Worm (Caenorhabditis elegans): ENCODE results near the gene clc-19.
A peak's percentile ranks its signal among the peaks of the same experiment; 100 is the strongest.

The clc-19 gene

DNA sequence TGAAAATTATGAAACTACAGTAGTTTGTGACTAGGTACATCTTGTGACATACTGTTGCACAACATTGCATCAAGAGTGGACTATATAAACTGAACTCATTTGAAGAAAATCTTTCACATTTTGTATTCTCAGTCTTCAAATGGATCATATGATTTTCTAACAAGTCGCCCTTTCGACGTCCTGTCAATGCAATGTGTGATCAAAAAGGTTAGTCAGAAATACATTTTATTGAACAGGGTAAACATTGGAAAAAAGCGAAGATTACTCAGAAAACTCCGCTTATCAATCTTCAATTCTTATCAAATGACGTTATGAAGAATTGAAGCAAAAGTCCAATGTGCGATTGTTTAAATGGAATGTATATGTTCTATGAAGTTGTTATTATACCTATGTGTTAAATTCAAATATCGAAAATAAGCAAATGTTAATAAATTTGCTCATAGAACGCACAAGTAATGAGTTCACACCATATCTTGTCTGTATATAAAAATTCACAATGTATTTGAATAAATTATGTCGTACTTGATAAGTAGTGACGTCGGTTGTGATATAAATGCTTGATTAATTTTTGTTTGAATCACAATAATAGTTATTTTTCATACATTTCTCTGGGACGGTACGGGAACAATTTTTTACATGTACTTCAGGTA, 40.4 kb downstream of the clc-19 start, which contains the start of gene zip-2 (continued):
- TF ChIP-seq sox-4 (tag; optimal IDR thresholded peaks at IDR 0.05) (no peak), unc-30 (tag; optimal IDR thresholded peaks at IDR 0.05) (no peak), lin-15B (tag; optimal IDR thresholded peaks at IDR 0.05) (no peak), nhr-19 (GFP tag; conservative IDR thresholded peaks at IDR 0.05) (no peak), egl-27 (tag; optimal IDR thresholded peaks at IDR 0.05) (no peak), elt-3 (tag; optimal IDR thresholded peaks at IDR 0.05) (peak in 2 of 6 experiments; percentile 54 to 74), elt-2 (tag; optimal IDR thresholded peaks at IDR 0.05) (peak; percentile 66), jun-1 (tag; optimal IDR thresholded peaks at IDR 0.05) (peak; percentile 11), mab-9 (GFP tag; IDR thresholded peaks at IDR 0.05) (no peak), nhr-90 (tag; optimal IDR thresholded peaks at IDR 0.05; ENCODE audit: poor library complexity) (peak; percentile 50), nhr-47 (tag; optimal IDR thresholded peaks at IDR 0.05) (peak; percentile 5), lir-3 (tag; optimal IDR thresholded peaks at IDR 0.05; ENCODE audit: poor library complexity) (peak; percentile 7), fkh-8 (tag; optimal IDR thresholded peaks at IDR 0.05) (peak; percentile 65), blmp-1 (tag; optimal IDR thresholded peaks at IDR 0.05) (peak; percentile 39), nhr-84 (tag; optimal IDR thresholded peaks at IDR 0.05) (no peak)

DNA sequence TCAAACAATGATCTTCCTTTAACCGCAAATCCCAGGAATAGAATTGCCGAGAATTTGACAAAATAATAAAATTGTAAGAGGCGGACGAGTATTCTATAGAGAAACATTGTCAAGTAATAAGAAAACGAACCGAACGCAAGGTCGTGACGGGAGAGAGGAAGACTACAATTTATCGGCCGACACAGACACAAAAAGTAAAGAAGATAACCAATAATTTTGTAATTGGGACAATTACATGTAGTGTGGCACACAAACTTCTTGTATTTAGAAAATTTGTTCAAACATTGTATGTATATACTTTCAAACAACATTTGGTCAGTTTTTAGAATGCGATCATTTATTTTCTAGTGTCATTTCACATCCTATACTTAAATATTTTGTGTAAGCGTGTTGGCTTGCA, 41.4 kb downstream of the clc-19 start, which contains the start of gene ceeh-1:
TSS of gene ceeh-1 (minus strand) at position 317 of the 400 bp plus-strand sequence.
- TF ChIP-seq xbp-1 (tag; optimal IDR thresholded peaks at IDR 0.05) (no peak), nhr-90 (tag; optimal IDR thresholded peaks at IDR 0.05; ENCODE audit: poor library complexity) (no peak), pax-3 (tag; optimal IDR thresholded peaks at IDR 0.05) (no peak), elt-3 (tag; optimal IDR thresholded peaks at IDR 0.05) (peak in 1 of 6 experiments; percentile 27), lin-39 (tag; optimal IDR thresholded peaks at IDR 0.05) (no peak), nhr-20 (tag; optimal IDR thresholded peaks at IDR 0.05) (peak; percentile 3), C34B4.2 (tag; optimal IDR thresholded peaks at IDR 0.05) (no peak), dpl-1 (GFP tag; optimal IDR thresholded peaks at IDR 0.05) (no peak), nhr-85 (tag) (peak; percentile 45), lin-15B (tag; optimal IDR thresholded peaks at IDR 0.05) (no peak), lsy-2 (tag; optimal IDR thresholded peaks at IDR 0.05) (peak in 1 of 2 experiments; percentile 13), tlp-1 (tag; optimal IDR thresholded peaks at IDR 0.05) (no peak), lin-14 (GFP tag; optimal IDR thresholded peaks at IDR 0.05) (peak; percentile 47)

DNA sequence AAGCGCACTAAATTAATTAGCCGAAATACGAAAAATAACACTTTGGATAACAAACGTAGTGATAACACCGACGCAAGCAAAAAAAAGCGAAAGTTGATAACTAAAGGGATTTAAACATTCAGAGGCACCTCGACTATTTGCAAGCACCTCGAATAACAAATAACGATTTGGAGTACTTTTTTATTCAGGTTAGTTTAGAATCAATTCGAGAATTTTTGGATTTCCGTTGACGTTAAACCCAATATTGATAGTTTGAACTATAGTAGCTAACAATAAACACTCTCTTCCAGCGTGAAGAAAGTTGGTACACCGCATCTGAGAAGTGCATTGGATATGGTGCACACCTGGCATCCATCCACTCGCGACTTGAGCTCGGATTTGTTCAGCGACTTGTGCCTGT, 48.1 kb downstream of the clc-19 start:
- no peak for TF ChIP-seq unc-130 (tag; optimal IDR thresholded peaks at IDR 0.05)
- TF ChIP-seq ces-1 (GFP tag; optimal IDR thresholded peaks at IDR 0.05): no peak
- peak; percentile 28 for TF ChIP-seq blmp-1 (tag; optimal IDR thresholded peaks at IDR 0.05)
- no peak for TF ChIP-seq sox-4 (tag; optimal IDR thresholded peaks at IDR 0.05)
